Worm (Caenorhabditis elegans): ENCODE data around the gene C50H2.7.

C50H2.7 gene

DNA sequence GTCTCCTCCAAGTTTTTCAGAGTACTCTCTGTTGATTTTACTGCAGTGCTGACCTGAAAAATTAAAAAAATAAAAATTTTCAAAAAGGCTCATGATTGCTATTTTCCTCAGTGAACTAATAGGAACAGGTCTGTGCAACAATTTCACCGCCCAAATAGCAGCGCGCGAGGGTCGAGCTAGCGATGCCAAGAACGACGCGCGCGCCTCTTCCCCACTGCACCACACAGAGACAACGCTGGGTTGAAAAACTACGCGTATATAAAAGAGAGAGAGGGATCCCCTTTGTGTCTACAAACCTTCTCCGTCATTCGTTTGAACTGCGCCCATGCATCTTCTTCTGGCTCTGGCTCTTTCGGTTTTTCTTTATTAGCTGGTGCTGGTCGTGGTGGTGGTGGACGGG lies 47.5 kb downstream of the C50H2.7 start:
- TF ChIP-seq unc-39 (tag; optimal IDR thresholded peaks at IDR 0.05) (peak; percentile 44), ham-2 (GFP tag; optimal IDR thresholded peaks at IDR 0.05) (peak; percentile 88), blmp-1 (tag; optimal IDR thresholded peaks at IDR 0.05) (no peak), zip-8 (tag; optimal IDR thresholded peaks at IDR 0.05) (no peak), sptf-1 (tag; optimal IDR thresholded peaks at IDR 0.05) (peak; percentile 97), pha-4 (tag; optimal IDR thresholded peaks at IDR 0.05) (peak; percentile 72), lin-13 (tag; optimal IDR thresholded peaks at IDR 0.05) (peak; percentile 58), ztf-11 (tag; optimal IDR thresholded peaks at IDR 0.05) (peak; percentile 25), unc-62 (GFP tag; optimal IDR thresholded peaks at IDR 0.05) (peak; percentile 51), mab-5 (tag; optimal IDR thresholded peaks at IDR 0.05) (no peak), ceh-43 (GFP tag; optimal IDR thresholded peaks at IDR 0.05) (peak; percentile 93), ceh-83 (GFP tag; optimal IDR thresholded peaks at IDR 0.05) (peak; percentile 94), tbx-8 (GFP tag; optimal IDR thresholded peaks at IDR 0.05) (peak; percentile 89), nhr-28 (tag; optimal IDR thresholded peaks at IDR 0.05) (peak; percentile 30), bed-3 (GFP tag; optimal IDR thresholded peaks at IDR 0.05) (peak; percentile 90), cnd-1 (tag; optimal IDR thresholded peaks at IDR 0.05) (peak; percentile 93), mls-2 (tag; optimal IDR thresholded peaks at IDR 0.05) (peak; percentile 96), hlh-1 (tag; optimal IDR thresholded peaks at IDR 0.05) (peak; percentile 15), lsy-2 (tag; optimal IDR thresholded peaks at IDR 0.05) (peak; percentile 28), ces-1 (GFP tag; optimal IDR thresholded peaks at IDR 0.05) (no peak), unc-120 (tag; optimal IDR thresholded peaks at IDR 0.05; ENCODE audit: poor library complexity, severe bottlenecking) (peak; percentile 88), M03D4.4 (tag; optimal IDR thresholded peaks at IDR 0.05) (peak; percentile 95), drap-1 (GFP tag; optimal IDR thresholded peaks at IDR 0.05) (peak; percentile 97), flh-1 (GFP tag; optimal IDR thresholded peaks at IDR 0.05) (peak; percentile 86), elt-1 (tag; optimal IDR thresholded peaks at IDR 0.05; ENCODE audit: borderline replicate concordance, insufficient read depth) (no peak), sem-2 (GFP tag; optimal IDR thresholded peaks at IDR 0.05) (peak; percentile 89), lin-32 (GFP tag; optimal IDR thresholded peaks at IDR 0.05) (peak; percentile 92), mep-1 (tag; optimal IDR thresholded peaks at IDR 0.05) (peak; percentile 53), nhr-76 (tag; optimal IDR thresholded peaks at IDR 0.05) (no peak)

Measured in whole organism, mixed stage, embryonic.